Worm (Caenorhabditis elegans) whole organism, late embryonic: ENCODE data around the gene nft-1.

Experiments
- C08G9.2 ChIP-seq: sonication (generic microtip); optimal IDR thresholded peaks from 2 replicates; lab custom pipeline; 2016; ENCODE audit warnings: mild to moderate bottlenecking, missing genetic modification characterization, moderate library complexity, missing compliant biosample characterization
- C38D4.7 ChIP-seq: fragments of 200-800 bp; sonication (Bioruptor generic); optimal IDR thresholded peaks from 2 replicates; lab custom pipeline; 2018; ENCODE audit warnings: mild to moderate bottlenecking, missing genetic modification characterization, moderate library complexity, missing compliant biosample characterization
- F13H6.1 ChIP-seq: sonication (generic microtip); optimal IDR thresholded peaks from 2 replicates; lab custom pipeline; 2016; ENCODE audit warnings: missing genetic modification characterization, missing compliant biosample characterization
- K02D7.2 ChIP-seq: sonication (generic microtip); optimal IDR thresholded peaks from 2 replicates; lab custom pipeline; 2017; ENCODE audit warnings: mild to moderate bottlenecking, missing genetic modification characterization, missing compliant biosample characterization
- Y22D7AL.16 ChIP-seq: sonication (generic microtip); optimal IDR thresholded peaks from 2 replicates; lab custom pipeline; 2016; ENCODE audit warnings: missing genetic modification characterization, missing compliant biosample characterization
- ahr-1 ChIP-seq: sonication (generic microtip); optimal IDR thresholded peaks from 2 replicates; lab custom pipeline; 2016; ENCODE audit warnings: missing genetic modification characterization, missing compliant biosample characterization
- ceh-14 ChIP-seq: sonication (generic microtip); optimal IDR thresholded peaks from 2 replicates; lab custom pipeline; 2016; ENCODE audit warnings: missing genotype, missing genetic modification characterization, missing compliant biosample characterization
- ceh-19 ChIP-seq: fragments of 200-800 bp; sonication (Bioruptor generic); optimal IDR thresholded peaks from 2 replicates; lab custom pipeline; 2018; ENCODE audit warnings: mild to moderate bottlenecking, missing genetic modification characterization, missing compliant biosample characterization
- ceh-2 ChIP-seq: sonication (generic microtip); optimal IDR thresholded peaks from 2 replicates; lab custom pipeline; 2016; ENCODE audit warnings: missing genotype, missing genetic modification characterization, missing compliant biosample characterization
- ceh-22 ChIP-seq: sonication (generic microtip); optimal IDR thresholded peaks from 2 replicates; lab custom pipeline; 2017; ENCODE audit warnings: missing biosample characterization, missing genetic modification characterization
- ceh-30 ChIP-seq: fragments of 150-350 bp; optimal IDR thresholded peaks from 2 replicates; lab custom pipeline; 2014; ENCODE audit warnings: missing biosample characterization, missing genetic modification characterization
- ceh-34 ChIP-seq: sonication (generic microtip); optimal IDR thresholded peaks from 2 replicates; lab custom pipeline; 2016; ENCODE audit warnings: mild to moderate bottlenecking, missing genetic modification characterization, missing compliant biosample characterization
- ceh-45 ChIP-seq: fragments of 200-800 bp; sonication (Bioruptor generic); IDR thresholded peaks from 2 replicates; pipeline ENCODE4 v1.3.6; 2022; ENCODE audit warnings: missing genetic modification reagents, missing genetic modification characterization, missing compliant biosample characterization
- ceh-48 ChIP-seq: sonication (generic microtip); optimal IDR thresholded peaks from 2 replicates; lab custom pipeline; 2016; ENCODE audit warnings: missing genetic modification characterization, inconsistent platforms, missing compliant biosample characterization
- dve-1 ChIP-seq: sonication (generic microtip); optimal IDR thresholded peaks from 2 replicates; lab custom pipeline; 2017; ENCODE audit warnings: antibody characterized with exemption, mild to moderate bottlenecking, missing genetic modification characterization, missing compliant biosample characterization
- elt-2 ChIP-seq: sonication (generic microtip); optimal IDR thresholded peaks from 2 replicates; lab custom pipeline; 2016; ENCODE audit warnings: missing genetic modification reagents, missing genetic modification characterization, missing compliant biosample characterization
- eyg-1 ChIP-seq: sonication (generic microtip); optimal IDR thresholded peaks from 2 replicates; lab custom pipeline; 2016; ENCODE audit warnings: missing genotype, missing genetic modification characterization, missing compliant biosample characterization
- fkh-10 ChIP-seq: fragments of 150-350 bp; optimal IDR thresholded peaks from 2 replicates; lab custom pipeline; 2014; ENCODE audit warnings: missing biosample characterization, missing genetic modification reagents, missing genetic modification characterization
- fkh-6 ChIP-seq: sonication (generic microtip); optimal IDR thresholded peaks from 2 replicates; lab custom pipeline; 2016; ENCODE audit warnings: missing genetic modification characterization, missing compliant biosample characterization
- hlh-15 ChIP-seq: sonication (generic microtip); optimal IDR thresholded peaks from 2 replicates; lab custom pipeline; 2016; ENCODE audit warnings: missing genetic modification characterization, missing compliant biosample characterization
- hlh-30 ChIP-seq: sonication (generic microtip); optimal IDR thresholded peaks from 2 replicates; lab custom pipeline; 2017; ENCODE audit warnings: antibody characterized with exemption, missing genetic modification characterization, missing compliant biosample characterization; ENCODE audit not compliant: insufficient read depth
- hlh-8 ChIP-seq: sonication (generic microtip); optimal IDR thresholded peaks from 2 replicates; lab custom pipeline; 2016; ENCODE audit warnings: missing genotype, missing genetic modification characterization, missing compliant biosample characterization
- lin-11 ChIP-seq: fragments of 200-800 bp; sonication (Bioruptor generic); optimal IDR thresholded peaks from 2 replicates; lab custom pipeline; 2018; ENCODE audit warnings: mild to moderate bottlenecking, missing genetic modification characterization, missing compliant biosample characterization
- madf-2 ChIP-seq: sonication (generic microtip); optimal IDR thresholded peaks from 2 replicates; lab custom pipeline; 2017; ENCODE audit warnings: missing genetic modification characterization, missing compliant biosample characterization
- nfya-1 ChIP-seq: sonication (generic microtip); optimal IDR thresholded peaks from 2 replicates; lab custom pipeline; 2017; ENCODE audit warnings: missing genetic modification characterization, mild to moderate bottlenecking, missing compliant biosample characterization, antibody characterized with exemption, moderate library complexity
- nhr-11 ChIP-seq: fragments of 150-350 bp; optimal IDR thresholded peaks from 2 replicates; lab custom pipeline; 2014; ENCODE audit warnings: missing biosample characterization, missing genetic modification characterization
- odd-2 ChIP-seq: sonication (generic microtip); optimal IDR thresholded peaks from 2 replicates; lab custom pipeline; 2017; ENCODE audit warnings: antibody characterized with exemption, mild to moderate bottlenecking, missing genetic modification characterization, missing compliant biosample characterization
- pqm-1 ChIP-seq: sonication (generic microtip); optimal IDR thresholded peaks from 2 replicates; lab custom pipeline; 2016; ENCODE audit warnings: missing genetic modification characterization, missing compliant biosample characterization
- ref-2 ChIP-seq: sonication (generic microtip); optimal IDR thresholded peaks from 2 replicates; lab custom pipeline; 2016; ENCODE audit warnings: missing genetic modification characterization, missing compliant biosample characterization
- rnt-1 ChIP-seq: sonication (generic microtip); optimal IDR thresholded peaks from 2 replicates; lab custom pipeline; 2016; ENCODE audit warnings: missing genetic modification characterization, missing compliant biosample characterization
- sox-4 ChIP-seq: sonication (generic microtip); optimal IDR thresholded peaks from 2 replicates; lab custom pipeline; 2017; ENCODE audit warnings: mild to moderate bottlenecking, missing genetic modification characterization, inconsistent platforms, missing compliant biosample characterization
- tbx-2 ChIP-seq: sonication (generic microtip); optimal IDR thresholded peaks from 2 replicates; lab custom pipeline; 2016; ENCODE audit warnings: missing genetic modification characterization, missing compliant biosample characterization
- tbx-7 ChIP-seq: sonication (generic microtip); optimal IDR thresholded peaks from 2 replicates; lab custom pipeline; 2016; ENCODE audit warnings: missing genotype, missing genetic modification characterization, missing compliant biosample characterization
- unc-3 ChIP-seq, 2 experiments: fragments of 200-800 bp in 1 of 2; sonication (Bioruptor generic) in 1 of 2; sonication (generic microtip) in 1 of 2; conservative IDR thresholded peaks in 1 of 2; optimal IDR thresholded peaks in 1 of 2; 2 replicates each; pipeline versions ENCODE4 v1.3.6 to Lab custom; 2016 to 2022; ENCODE audit warnings: missing compliant biosample characterization in 2 of 2, missing genetic modification characterization in 2 of 2, missing genetic modification reagents in 1 of 2
- unc-86 ChIP-seq: sonication (generic microtip); optimal IDR thresholded peaks from 2 replicates; lab custom pipeline; 2016; ENCODE audit warnings: missing genetic modification characterization, missing compliant biosample characterization
- ztf-16 ChIP-seq: sonication (generic microtip); optimal IDR thresholded peaks from 2 replicates; lab custom pipeline; 2017; ENCODE audit warnings: missing genetic modification characterization, missing compliant biosample characterization

nft-1 gene

ce11 chrIII:11909778-11910177 lies 13.9 kb upstream of the nft-1 start, which contains the start of gene faah-4:
Gene faah-4 (minus strand): TSS chrIII:11909878.
- TF ChIP-seq sox-4 (tag; lab: Kevin White, UChicago), result no peak
- TF ChIP-seq ahr-1 (tag; lab: Kevin White, UChicago), result no peak
- no peak for TF ChIP-seq K02D7.2 (tag; lab: Kevin White, UChicago)
- TF ChIP-seq tbx-7 (tag; lab: Kevin White, UChicago), result no peak
- no peak for TF ChIP-seq ceh-45 (GFP tag; lab: Robert Waterston, UW)
- no peak for TF ChIP-seq dve-1
- TF ChIP-seq ref-2 (tag; lab: Kevin White, UChicago), result no peak
- TF ChIP-seq, all 69 proteins: peak for 0

- TF ChIP-seq hlh-8 (tag; lab: Kevin White, UChicago) (no peak), pqm-1 (tag; lab: Kevin White, UChicago) (no peak), madf-2 (no peak), ceh-14 (no peak), dve-1 (no peak), C38D4.7 (GFP tag; lab: Kevin White, UChicago) (no peak), unc-3 (GFP tag; conservative IDR thresholded peaks at IDR 0.05; lab: Robert Waterston, UW) (no peak), unc-3 (tag; optimal IDR thresholded peaks at IDR 0.05; lab: Kevin White, UChicago) (no peak), ceh-30 (no peak), elt-2 (no peak), eyg-1 (tag; lab: Kevin White, UChicago) (no peak), ceh-2 (tag; lab: Kevin White, UChicago) (no peak), sox-4 (tag; lab: Kevin White, UChicago) (no peak), ceh-22 (tag; lab: Kevin White, UChicago) (no peak), nhr-11 (tag; lab: Kevin White, UChicago) (no peak), ceh-34 (tag; lab: Kevin White, UChicago) (no peak), fkh-10 (GFP tag; lab: Kevin White, UChicago) (no peak), hlh-15 (tag; lab: Kevin White, UChicago) (no peak), ztf-16 (tag; lab: Kevin White, UChicago) (no peak), ceh-19 (GFP tag; lab: Kevin White, UChicago) (no peak)
- TF ChIP-seq, all 69 proteins: peak for 0
These were observed 9.5 kb upstream of the nft-1 start, which contains the start of gene Y56A3A.16 for ce11 chrIII:11914220-11914619. Gene Y56A3A.16 (minus strand): TSS chrIII:11914320.

ce11 chrIII:11915666-11916065 lies 8.0 kb upstream of the nft-1 start, which contains the start of the genes ndab-1 and npp-16:
Gene ndab-1 (minus strand): TSS chrIII:11915712.
Gene npp-16 (plus strand): TSS chrIII:11915928.
- no peak for TF ChIP-seq C08G9.2 (tag; lab: Kevin White, UChicago)
- no peak for TF ChIP-seq Y22D7AL.16 (tag; lab: Kevin White, UChicago)
- TF ChIP-seq fkh-6 (tag; lab: Kevin White, UChicago), result no peak
- TF ChIP-seq lin-11 (tag; lab: Kevin White, UChicago), result no peak
- peak; percentile 17 for TF ChIP-seq nfya-1 (tag; lab: Kevin White, UChicago)
- no peak for TF ChIP-seq ceh-30
- no peak for TF ChIP-seq tbx-2 (tag; lab: Kevin White, UChicago)
- no peak for TF ChIP-seq ceh-48 (tag; lab: Kevin White, UChicago)
- no peak for TF ChIP-seq fkh-10 (GFP tag; lab: Kevin White, UChicago)
- no peak for TF ChIP-seq hlh-30 (tag; lab: Kevin White, UChicago)
- no peak for TF ChIP-seq dve-1
- no peak for TF ChIP-seq C38D4.7 (GFP tag; lab: Kevin White, UChicago)
- no peak for TF ChIP-seq rnt-1 (tag; lab: Kevin White, UChicago)
- TF ChIP-seq K02D7.2 (tag; lab: Kevin White, UChicago), result peak; percentile 14
- no peak for TF ChIP-seq F13H6.1 (tag; lab: Kevin White, UChicago)
- TF ChIP-seq ceh-2 (tag; lab: Kevin White, UChicago), result no peak
- TF ChIP-seq ref-2 (tag; lab: Kevin White, UChicago), result peak; percentile 8
- no peak for TF ChIP-seq odd-2 (tag; lab: Kevin White, UChicago)
- no peak for TF ChIP-seq unc-86
- TF ChIP-seq, all 69 proteins: peak for 3
